Fruit fly (Drosophila melanogaster) ovary, adult (tissue): ENCODE results near the gene CG33648.

ENCODE experiments used
- CG17801 ChIP-seq: fragments of 200-800 bp; optimal IDR thresholded peaks from 2 replicates; lab custom pipeline; 2019; ENCODE audit warnings: missing biosample characterization, mild to moderate bottlenecking, missing genetic modification characterization, moderate library complexity; ENCODE audit not compliant: partially characterized antibody

The CG33648 gene

dm6 chr2L:14521472-14521871 lies 2.6 kb upstream of the CG33648 start:
- no peak for TF ChIP-seq CG17801 (GFP tag; lab: Kevin White, UChicago)

DNA sequence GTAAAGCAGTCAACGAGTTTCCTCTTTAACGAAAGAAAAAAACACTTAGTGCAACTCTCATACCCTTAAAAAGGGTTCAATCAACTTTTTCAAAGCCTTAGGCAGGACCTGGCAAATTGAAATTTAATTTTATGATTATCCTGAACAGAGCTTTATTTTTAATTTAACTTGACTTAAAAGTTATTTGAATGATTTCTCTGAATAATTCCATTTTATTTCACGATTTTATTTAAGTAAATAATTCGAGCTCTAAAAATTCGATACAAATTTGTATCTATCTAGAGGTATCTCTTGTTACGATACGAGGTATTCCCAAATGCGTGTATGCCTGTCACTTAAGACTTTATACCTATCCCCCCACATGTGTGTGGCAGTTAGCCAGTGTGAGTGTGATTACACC lies 381 bp upstream of the CG33648 start:
- no peak for TF ChIP-seq CG17801 (GFP tag; lab: Kevin White, UChicago)

DNA sequence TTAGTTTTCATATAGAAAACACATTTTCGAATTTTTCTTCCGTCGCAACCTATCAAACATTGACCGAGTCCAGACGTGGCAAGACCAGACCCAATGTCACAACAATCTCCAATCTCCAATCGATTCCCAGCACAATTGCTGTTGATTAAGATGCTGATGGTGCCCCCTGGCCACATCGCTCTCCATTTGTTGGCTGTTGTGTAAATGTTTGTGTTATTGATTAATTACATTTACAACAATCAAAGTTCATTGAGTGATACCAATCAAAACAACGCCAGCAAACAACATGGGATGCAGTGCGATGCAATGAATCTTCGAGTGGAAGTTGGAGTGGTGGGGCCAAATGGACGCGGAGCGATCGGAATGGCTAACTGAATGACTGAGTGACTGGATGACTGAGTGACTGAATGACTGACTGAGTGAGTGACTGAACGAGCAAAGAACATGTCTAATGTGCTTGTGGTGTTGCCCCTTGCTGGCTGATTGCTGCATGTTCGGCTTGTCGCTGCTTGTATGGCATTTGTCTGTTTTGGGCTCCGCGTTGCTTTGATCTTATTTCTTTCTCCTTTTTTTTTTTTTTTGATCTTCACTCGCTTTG lies 3.2 kb downstream of the CG33648 start:
- TF ChIP-seq CG17801 (GFP tag; lab: Kevin White, UChicago), result no peak

- no peak for TF ChIP-seq CG17801 (GFP tag; lab: Kevin White, UChicago)
Observed at dm6 chr2L:14528954-14529660, 5.0 kb downstream of the CG33648 start.

- TF ChIP-seq CG17801 (GFP tag; lab: Kevin White, UChicago), result no peak
Observed at dm6 chr2L:14530685-14531084, 6.6 kb downstream of the CG33648 start.

DNA sequence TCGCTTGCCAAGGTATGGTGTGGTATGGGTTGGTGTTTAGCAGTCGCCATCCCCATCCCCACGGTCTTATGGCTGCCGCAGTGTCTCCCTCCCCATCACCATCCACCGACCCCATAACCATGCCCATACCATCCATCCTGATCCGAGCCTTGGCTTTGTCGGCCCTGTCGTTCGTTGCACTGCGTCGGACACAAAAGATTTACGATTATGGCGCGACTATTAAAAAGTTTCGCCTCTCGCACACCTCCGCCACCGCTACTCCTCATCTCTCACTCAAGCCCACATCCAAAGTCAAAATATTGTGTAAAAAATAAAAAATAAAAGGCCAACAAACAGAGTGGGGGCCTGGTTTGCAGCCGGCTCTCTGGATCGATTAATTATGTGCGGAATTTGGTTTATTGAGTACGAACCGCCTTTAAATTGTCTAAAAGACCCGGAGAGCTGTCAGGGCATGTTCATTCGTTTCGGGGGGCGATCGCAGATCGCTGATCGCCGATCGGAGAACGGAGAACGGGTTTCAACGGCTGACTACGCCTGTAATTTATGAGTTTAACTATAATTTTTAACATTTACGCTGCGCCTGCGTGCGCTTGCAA lies 7.3 kb downstream of the CG33648 start:
- TF ChIP-seq CG17801 (GFP tag; lab: Kevin White, UChicago), result no peak

dm6 chr2L:14532822-14533336 lies 8.8 kb downstream of the CG33648 start:
- no peak for TF ChIP-seq CG17801 (GFP tag; lab: Kevin White, UChicago)

- no peak for TF ChIP-seq CG17801 (GFP tag; lab: Kevin White, UChicago)
Observed at dm6 chr2L:14533419-14534253, 9.5 kb downstream of the CG33648 start.

- no peak for TF ChIP-seq CG17801 (GFP tag; lab: Kevin White, UChicago)
Observed at dm6 chr2L:14536730-14537427, 12.8 kb downstream of the CG33648 start.

dm6 chr2L:14537432-14538221 lies 13.5 kb downstream of the CG33648 start:
- TF ChIP-seq CG17801 (GFP tag; lab: Kevin White, UChicago), result no peak

DNA sequence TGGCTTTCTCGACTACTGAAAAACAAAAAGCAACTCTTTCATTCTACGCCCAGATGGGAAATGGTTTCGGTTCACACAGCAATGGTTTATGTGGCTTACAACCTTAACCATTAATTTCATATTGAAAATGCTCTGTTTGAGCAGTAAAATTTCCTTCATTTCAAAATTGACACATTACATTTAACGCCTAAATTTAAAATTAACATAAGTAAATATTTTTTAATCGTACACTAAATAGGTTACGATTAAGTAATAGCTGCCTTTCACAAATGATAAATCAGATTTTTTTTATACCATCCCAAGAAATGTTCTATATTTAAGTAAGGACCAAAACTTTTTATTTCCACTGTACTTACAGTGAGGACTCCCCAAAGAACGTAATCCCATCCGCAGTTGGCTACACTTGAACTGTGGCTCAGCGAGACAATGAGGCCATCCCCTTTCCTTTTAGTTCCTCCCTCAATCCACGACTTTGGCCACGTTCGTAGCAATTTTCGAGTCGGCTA lies 14.8 kb downstream of the CG33648 start:
- TF ChIP-seq CG17801 (GFP tag; lab: Kevin White, UChicago), result no peak

- no peak for TF ChIP-seq CG17801 (GFP tag; lab: Kevin White, UChicago)
Observed at dm6 chr2L:14539872-14540524, 15.9 kb downstream of the CG33648 start.

DNA sequence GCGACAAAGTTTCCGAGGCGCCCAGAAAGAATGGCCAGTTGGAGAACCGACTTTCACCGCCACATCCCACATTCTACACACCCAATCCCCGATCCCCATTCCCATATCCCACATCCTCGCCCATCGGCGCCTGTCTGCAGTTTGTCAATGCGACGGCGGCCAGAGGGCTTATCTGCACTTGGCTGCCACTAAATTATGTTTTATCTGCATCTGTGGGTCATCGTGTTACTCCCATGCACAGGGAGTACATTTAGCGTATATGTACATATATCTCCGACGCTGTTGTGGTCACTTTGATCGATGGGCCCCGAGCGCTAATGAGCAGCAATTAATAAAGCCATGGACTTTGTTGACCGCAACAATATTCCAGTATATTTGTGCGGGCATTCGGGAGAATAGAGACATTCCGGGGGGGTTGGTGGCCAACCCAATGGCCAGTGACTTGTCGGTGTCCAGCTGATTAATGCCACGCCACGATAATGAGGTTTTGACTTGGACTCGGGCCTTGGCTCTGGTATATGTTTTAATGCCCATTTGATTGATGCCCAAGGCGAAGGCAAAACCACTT lies 16.5 kb downstream of the CG33648 start:
- no peak for TF ChIP-seq CG17801 (GFP tag; lab: Kevin White, UChicago)
